Fruit fly (Drosophila melanogaster): ENCODE measurements around the gene CG14367.

The CG14367 gene

DNA sequence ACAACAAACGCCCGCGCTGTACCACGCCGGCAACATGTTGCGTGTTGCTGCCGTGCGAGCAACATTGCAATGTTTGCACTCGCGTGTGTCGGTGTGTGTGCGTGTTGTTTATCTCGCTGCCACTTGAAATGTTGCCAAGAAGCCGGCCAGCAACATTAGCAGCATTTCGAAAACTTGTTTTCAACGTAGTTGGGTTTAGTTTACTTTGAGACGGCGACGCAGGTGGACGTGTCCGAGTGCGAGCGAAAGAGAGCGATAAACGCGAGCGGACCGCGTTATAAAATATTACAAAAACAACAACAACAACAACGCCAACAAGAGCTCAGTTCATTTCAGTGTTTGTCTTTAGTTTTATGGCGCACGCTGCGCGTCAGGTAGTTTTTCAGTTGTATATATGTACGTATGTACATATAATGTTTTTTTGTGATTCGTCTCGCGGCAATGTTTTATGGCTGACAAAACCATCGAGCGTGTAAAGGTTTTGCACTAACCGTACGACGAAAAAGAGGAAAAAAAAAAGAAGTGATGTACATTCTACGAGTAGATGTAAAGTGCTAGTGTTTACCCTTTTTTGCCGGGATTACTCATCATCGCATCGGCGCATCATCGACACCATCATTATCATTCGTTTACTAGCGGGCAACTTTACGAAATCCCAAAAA is 21.3 kb downstream of the CG14367 start, which contains the start of gene kmr (continued):
- no peak for TF ChIP-seq Sox14 (GFP tag; optimal IDR thresholded peaks at IDR 0.05)
- peak; percentile 23 for TF ChIP-seq CG6276 (GFP tag; optimal IDR thresholded peaks at IDR 0.05)
- no peak for TF ChIP-seq fd85E (GFP tag; optimal IDR thresholded peaks at IDR 0.05)
- peak; percentile 55; the same call in 2 of the 3 replicates for TF ChIP-seq eg (GFP tag; IDR thresholded peaks at IDR 0.05)
- no peak for TF ChIP-seq CG10631 (GFP tag; optimal IDR thresholded peaks at IDR 0.05)
- no peak for TF ChIP-seq CG4318 (GFP tag; optimal IDR thresholded peaks at IDR 0.05)
- peak; percentile 16; the same call in 1 of the 2 replicates for TF ChIP-seq CG15336 (GFP tag; IDR thresholded peaks at IDR 0.05)
- no peak for TF ChIP-seq Hr39 (GFP tag; optimal IDR thresholded peaks at IDR 0.05)
- TF ChIP-seq dac (GFP tag; optimal IDR thresholded peaks at IDR 0.05): no peak
- peak; percentile 81 for TF ChIP-seq Eip78C (GFP tag)
- TF ChIP-seq Sox15 (GFP tag; optimal IDR thresholded peaks at IDR 0.05): no peak
- TF ChIP-seq CG11294 (GFP tag; IDR thresholded peaks at IDR 0.05): no peak
- TF ChIP-seq cyc (GFP tag; optimal IDR thresholded peaks at IDR 0.05): no peak
- peak; percentile 49 for TF ChIP-seq CG1621 (tag; optimal IDR thresholded peaks at IDR 0.05)
- peak; percentile 30 for TF ChIP-seq CG6808 (GFP tag; optimal IDR thresholded peaks at IDR 0.05)
- TF ChIP-seq CG3919 (GFP tag; optimal IDR thresholded peaks at IDR 0.05): peak; percentile 32
- TF ChIP-seq fd59A (GFP tag; optimal IDR thresholded peaks at IDR 0.05): no peak
- peak; percentile 33 to 47 for TF ChIP-seq ss (GFP tag; optimal IDR thresholded peaks at IDR 0.05)
- no peak for TF ChIP-seq Gug (GFP tag; IDR thresholded peaks at IDR 0.05)

DNA sequence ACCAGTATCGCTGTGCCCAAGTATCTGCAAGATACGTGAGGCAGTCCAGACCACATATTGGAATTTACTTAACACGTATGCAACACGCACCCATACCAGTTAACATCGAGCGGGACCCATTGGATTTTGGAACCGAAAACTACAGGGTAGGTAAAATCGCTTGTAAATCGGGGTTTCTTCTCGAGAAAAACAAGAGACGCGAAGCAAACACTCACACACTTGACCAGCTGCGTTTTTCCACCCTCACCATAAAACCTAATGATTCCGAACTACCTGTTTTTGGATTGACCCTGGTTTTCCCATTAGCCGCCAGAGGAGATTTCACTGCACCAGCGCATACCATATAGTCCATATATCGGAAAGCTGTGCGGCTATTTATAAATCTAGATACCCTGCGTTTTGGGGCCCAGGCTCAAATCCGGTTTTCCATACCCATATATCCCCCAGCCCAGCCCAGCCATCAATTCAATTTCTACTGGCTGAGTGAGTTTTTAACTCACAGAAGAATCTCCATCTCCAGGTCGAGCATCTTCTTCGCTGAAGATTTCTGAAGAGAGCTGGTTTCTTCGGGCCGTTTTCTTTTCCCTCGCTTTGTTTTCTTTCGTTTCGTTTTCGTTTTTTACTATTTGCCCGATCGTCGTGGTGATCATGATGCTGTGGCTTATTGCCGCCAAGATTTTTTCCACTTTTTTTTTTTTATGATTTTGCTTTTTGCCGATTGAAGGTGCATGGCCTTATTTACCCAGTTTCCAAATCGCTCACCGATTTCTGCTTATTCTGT is 22.0 kb downstream of the CG14367 start:
- TF ChIP-seq OdsH (GFP tag; optimal IDR thresholded peaks at IDR 0.05) (no peak), CG6792 (GFP tag; optimal IDR thresholded peaks at IDR 0.05) (no peak), Hr39 (GFP tag; optimal IDR thresholded peaks at IDR 0.05) (no peak), CG11902 (GFP tag; optimal IDR thresholded peaks at IDR 0.05) (no peak), Hr4 (GFP tag; optimal IDR thresholded peaks at IDR 0.05) (no peak), lz (GFP tag; optimal IDR thresholded peaks at IDR 0.05) (no peak), Ets21C (GFP tag; optimal IDR thresholded peaks at IDR 0.05) (no peak), CG8319 (GFP tag; optimal IDR thresholded peaks at IDR 0.05) (no peak), CG3032 (tag; optimal IDR thresholded peaks at IDR 0.05) (peak; percentile 29), Gug (GFP tag; IDR thresholded peaks at IDR 0.05) (no peak), CG1621 (tag; optimal IDR thresholded peaks at IDR 0.05) (no peak), CG31627 (GFP tag; optimal IDR thresholded peaks at IDR 0.05) (no peak), CG4318 (GFP tag; optimal IDR thresholded peaks at IDR 0.05) (no peak), Ets96B (tag; optimal IDR thresholded peaks at IDR 0.05) (peak; percentile 38), eg (GFP tag; IDR thresholded peaks at IDR 0.05) (peak; percentile 45; the same call in 1 of the 3 replicates), Lpt (GFP tag; optimal IDR thresholded peaks at IDR 0.05) (peak; percentile 6), salr (GFP tag; optimal IDR thresholded peaks at IDR 0.05) (peak in 1 of 2 experiments; percentile 1), Sox15 (GFP tag; optimal IDR thresholded peaks at IDR 0.05) (no peak), fd59A (GFP tag; optimal IDR thresholded peaks at IDR 0.05) (no peak), CG15336 (GFP tag; IDR thresholded peaks at IDR 0.05) (no peak), CG6808 (GFP tag; optimal IDR thresholded peaks at IDR 0.05) (peak; percentile 81), CG32006 (GFP tag; optimal IDR thresholded peaks at IDR 0.05) (no peak), ss (GFP tag; optimal IDR thresholded peaks at IDR 0.05) (peak; percentile 67 to 77), Eip93F (GFP tag; optimal IDR thresholded peaks at IDR 0.05) (no peak), CG8119 (GFP tag; IDR thresholded peaks at IDR 0.05) (peak; percentile 21; the same call in 1 of the 3 replicates), dsx (GFP tag; optimal IDR thresholded peaks at IDR 0.05; ENCODE audit: poor library complexity, severe bottlenecking) (peak; percentile 55), CG10631 (GFP tag; optimal IDR thresholded peaks at IDR 0.05) (no peak), Met (GFP tag; optimal IDR thresholded peaks at IDR 0.05) (peak; percentile 5), CG9139 (GFP tag; optimal IDR thresholded peaks at IDR 0.05) (peak; percentile 66), spab (GFP tag; optimal IDR thresholded peaks at IDR 0.05) (peak; percentile 54), CG6854 (GFP tag; optimal IDR thresholded peaks at IDR 0.05) (no peak), svp (GFP tag) (no peak), dac (GFP tag; optimal IDR thresholded peaks at IDR 0.05) (no peak), CG6163 (GFP tag; IDR thresholded peaks at IDR 0.05) (peak; percentile 63; the same call in 1 of the 3 replicates), CG11762 (GFP tag; optimal IDR thresholded peaks at IDR 0.05; ENCODE audit: insufficient read depth) (no peak), esn (GFP tag; optimal IDR thresholded peaks at IDR 0.05) (no peak), Eip75B (GFP tag; optimal IDR thresholded peaks at IDR 0.05) (peak; percentile 21), fd85E (GFP tag; optimal IDR thresholded peaks at IDR 0.05) (no peak), achi (GFP tag; optimal IDR thresholded peaks at IDR 0.05) (no peak)
